Worm (Caenorhabditis elegans) whole organism, L4 larva: ENCODE data around the gene F59A6.2.

Source experiments
- T26A8.4 ChIP-seq: fragments of 200-800 bp; sonication (Bioruptor generic); IDR thresholded peaks from 2 replicates; pipeline ENCODE4 v1.3.6; 2022; ENCODE audit warnings: missing genetic modification characterization, missing compliant biosample characterization
- Y105C5A.15 ChIP-seq: fragments of 200-800 bp; sonication (Bioruptor generic); IDR thresholded peaks from 2 replicates; pipeline ENCODE4 v1.3.6; 2022; ENCODE audit warnings: missing genetic modification characterization, missing compliant biosample characterization
- Y48G9A.11 ChIP-seq: fragments of 200-800 bp; sonication (Bioruptor generic); IDR thresholded peaks from 2 replicates; pipeline ENCODE4 v1.3.6; 2022; ENCODE audit warnings: missing genetic modification reagents, missing genetic modification characterization, missing compliant biosample characterization
- Y75B8A.6 ChIP-seq: fragments of 200-800 bp; sonication (Bioruptor generic); IDR thresholded peaks from 2 replicates; pipeline ENCODE4 v1.3.6; 2022; ENCODE audit warnings: missing genetic modification reagents, missing genetic modification characterization, missing compliant biosample characterization
- ZK337.2 ChIP-seq: fragments of 200-800 bp; sonication (Bioruptor generic); IDR thresholded peaks from 2 replicates; pipeline ENCODE4 v1.3.6; 2022; ENCODE audit warnings: missing genetic modification reagents, missing genetic modification characterization, missing compliant biosample characterization
- ZK546.5 ChIP-seq, 2 experiments: sonication (generic microtip); optimal IDR thresholded peaks; 2 replicates each; lab custom pipeline; 2017; ENCODE audit warnings: missing biosample characterization in 2 of 2, missing genetic modification characterization in 2 of 2
- ama-1 ChIP-seq: fragments of 150-350 bp; optimal IDR thresholded peaks from 2 replicates; lab custom pipeline; 2014; ENCODE audit warnings: inconsistent platforms, mixed read lengths
- arid-1 ChIP-seq: fragments of 200-800 bp; sonication (Bioruptor generic); conservative IDR thresholded peaks from 2 replicates; pipeline ENCODE4 v1.3.6; 2022; ENCODE audit warnings: missing genetic modification reagents, missing genetic modification characterization, missing compliant biosample characterization
- ceh-20 ChIP-seq: fragments of 200-800 bp; sonication (Bioruptor generic); IDR thresholded peaks from 2 replicates; pipeline ENCODE4 v1.3.6; 2022; ENCODE audit warnings: missing genetic modification reagents, missing genetic modification characterization, missing compliant biosample characterization
- ceh-28 ChIP-seq: fragments of 150-350 bp; optimal IDR thresholded peaks from 2 replicates; lab custom pipeline; 2014; ENCODE audit warnings: missing biosample characterization, missing genetic modification reagents, missing genetic modification characterization
- ceh-62 ChIP-seq: sonication (generic microtip); optimal IDR thresholded peaks from 2 replicates; lab custom pipeline; 2017; ENCODE audit warnings: missing biosample characterization, missing genetic modification characterization
- daf-16 ChIP-seq, 3 experiments: sonication (generic microtip); optimal IDR thresholded peaks; 2 replicates each; lab custom pipeline; 2016 to 2017; ENCODE audit warnings: missing genetic modification characterization in 3 of 3, missing genetic modification reagents in 3 of 3, mild to moderate bottlenecking in 2 of 3, missing compliant biosample characterization in 2 of 3, missing biosample characterization in 1 of 3, moderate library complexity in 1 of 3
- dpl-1 ChIP-seq: fragments of 150-350 bp; optimal IDR thresholded peaks from 2 replicates; lab custom pipeline; 2014; ENCODE audit warnings: missing biosample characterization, missing genetic modification reagents, missing genetic modification characterization
- duxl-1 ChIP-seq: sonication (generic microtip); optimal IDR thresholded peaks from 2 replicates; lab custom pipeline; 2016; ENCODE audit warnings: mild to moderate bottlenecking, missing genetic modification characterization, moderate library complexity, missing compliant biosample characterization; ENCODE audit not compliant: poor library complexity
- egl-43 ChIP-seq: fragments of 200-800 bp; sonication (Bioruptor generic); IDR thresholded peaks from 2 replicates; pipeline ENCODE4 v1.3.6; 2022; ENCODE audit warnings: missing genetic modification reagents, missing genetic modification characterization, missing compliant biosample characterization
- hif-1 ChIP-seq, 2 experiments: sonication (generic microtip); optimal IDR thresholded peaks; 2 replicates each; lab custom pipeline; 2016 to 2017; ENCODE audit warnings: missing compliant biosample characterization in 2 of 2, missing genetic modification characterization in 2 of 2, missing genetic modification reagents in 2 of 2, missing genotype in 2 of 2, mild to moderate bottlenecking in 1 of 2
- hlh-11 ChIP-seq: fragments of 200-800 bp; sonication (Bioruptor generic); optimal IDR thresholded peaks from 2 replicates; lab custom pipeline; 2018; ENCODE audit warnings: mild to moderate bottlenecking, missing genetic modification characterization, missing compliant biosample characterization
- hlh-30 ChIP-seq: sonication (generic microtip); optimal IDR thresholded peaks from 2 replicates; lab custom pipeline; 2017; ENCODE audit warnings: antibody characterized with exemption, mild to moderate bottlenecking, missing genetic modification characterization, missing compliant biosample characterization; ENCODE audit not compliant: insufficient read depth
- jun-1 ChIP-seq: fragments of 150-350 bp; optimal IDR thresholded peaks from 2 replicates; lab custom pipeline; 2014; ENCODE audit warnings: missing biosample characterization, missing genetic modification reagents, missing genetic modification characterization
- lin-29 ChIP-seq: fragments of 200-800 bp; sonication (Bioruptor generic); IDR thresholded peaks from 2 replicates; pipeline ENCODE4 v1.3.6; 2022; ENCODE audit warnings: missing genetic modification reagents, missing genetic modification characterization, missing compliant biosample characterization
- lir-3 ChIP-seq: sonication (generic microtip); optimal IDR thresholded peaks from 2 replicates; lab custom pipeline; 2016; ENCODE audit warnings: mild to moderate bottlenecking, missing genetic modification characterization, missing compliant biosample characterization
- lsy-2 ChIP-seq, 2 experiments: fragments of 150-350 bp in 1 of 2; sonication (generic microtip) in 1 of 2; optimal IDR thresholded peaks; 2 replicates each; lab custom pipeline; 2014 to 2017; ENCODE audit warnings: missing biosample characterization in 2 of 2, missing genetic modification characterization in 2 of 2
- madf-5 ChIP-seq, 2 experiments: fragments of 200-800 bp; sonication (Bioruptor generic); IDR thresholded peaks; 2 replicates each; pipeline ENCODE4 v1.3.6; 2022; ENCODE audit warnings: missing compliant biosample characterization in 2 of 2, missing genetic modification characterization in 2 of 2
- madf-9 ChIP-seq: fragments of 200-800 bp; sonication (Bioruptor generic); conservative IDR thresholded peaks from 2 replicates; pipeline ENCODE4 v1.3.6; 2022; ENCODE audit warnings: missing genetic modification reagents, missing genetic modification characterization, missing compliant biosample characterization
- mdt-29 ChIP-seq: fragments of 200-800 bp; sonication (Bioruptor generic); IDR thresholded peaks from 2 replicates; pipeline ENCODE4 v1.3.6; 2022; ENCODE audit warnings: missing genetic modification reagents, missing genetic modification characterization, missing compliant biosample characterization
- mxl-3 ChIP-seq: fragments of 200-800 bp; sonication (Bioruptor generic); optimal IDR thresholded peaks from 2 replicates; lab custom pipeline; 2018; ENCODE audit warnings: mild to moderate bottlenecking, missing genetic modification characterization, missing compliant biosample characterization
- nhr-10 ChIP-seq: fragments of 150-350 bp; optimal IDR thresholded peaks from 2 replicates; lab custom pipeline; 2014; ENCODE audit warnings: missing biosample characterization, missing genetic modification characterization
- nhr-102 ChIP-seq: sonication (generic microtip); optimal IDR thresholded peaks from 2 replicates; lab custom pipeline; 2016; ENCODE audit warnings: mild to moderate bottlenecking, missing genetic modification characterization, moderate library complexity, missing compliant biosample characterization
- nhr-11 ChIP-seq: fragments of 150-350 bp; optimal IDR thresholded peaks from 2 replicates; lab custom pipeline; 2014; ENCODE audit warnings: missing biosample characterization, missing genetic modification characterization
- nhr-42 ChIP-seq: fragments of 200-800 bp; sonication (Bioruptor generic); IDR thresholded peaks from 2 replicates; pipeline ENCODE4 v1.3.6; 2022; ENCODE audit warnings: missing genetic modification characterization, missing compliant biosample characterization
- nhr-48 ChIP-seq: sonication (generic microtip); optimal IDR thresholded peaks from 2 replicates; lab custom pipeline; 2016; ENCODE audit warnings: mild to moderate bottlenecking, missing genetic modification characterization, missing compliant biosample characterization
- nhr-76 ChIP-seq: fragments of 150-350 bp; optimal IDR thresholded peaks from 2 replicates; lab custom pipeline; 2014; ENCODE audit warnings: missing biosample characterization, missing genetic modification characterization
- saeg-2 ChIP-seq: fragments of 200-800 bp; sonication (Bioruptor generic); IDR thresholded peaks from 2 replicates; pipeline ENCODE4 v1.3.6; 2022; ENCODE audit warnings: missing genetic modification reagents, missing genetic modification characterization, missing compliant biosample characterization
- snpc-1.2 ChIP-seq: fragments of 200-800 bp; sonication (Bioruptor generic); IDR thresholded peaks from 2 replicates; pipeline ENCODE4 v1.3.6; 2022; ENCODE audit warnings: missing genetic modification reagents, missing genetic modification characterization, missing compliant biosample characterization
- spr-3 ChIP-seq: fragments of 200-800 bp; sonication (Bioruptor generic); optimal IDR thresholded peaks from 2 replicates; lab custom pipeline; 2018; ENCODE audit warnings: mild to moderate bottlenecking, missing genetic modification characterization, missing compliant biosample characterization
- tag-97 ChIP-seq: fragments of 200-800 bp; sonication (Bioruptor generic); IDR thresholded peaks from 2 replicates; pipeline ENCODE4 v1.3.6; 2022; ENCODE audit warnings: missing genetic modification characterization, missing compliant biosample characterization
- unc-62 ChIP-seq, 3 experiments: fragments of 150-350 bp in 1 of 3; sonication (generic microtip); optimal IDR thresholded peaks in 2 of 3; peaks in 1 of 3; 1 replicate in 1 of 3; 2 replicates in 2 of 3; lab custom pipeline; 2014 to 2017; ENCODE audit warnings: missing biosample characterization in 3 of 3, missing genetic modification characterization in 3 of 3, missing genetic modification reagents in 3 of 3, missing genotype in 1 of 3
- vab-7 ChIP-seq: fragments of 200-800 bp; sonication (Bioruptor generic); IDR thresholded peaks from 2 replicates; pipeline ENCODE4 v1.3.6; 2022; ENCODE audit warnings: missing genetic modification reagents, missing genetic modification characterization, missing compliant biosample characterization
- zip-11 ChIP-seq: fragments of 200-800 bp; sonication (Bioruptor generic); IDR thresholded peaks from 2 replicates; pipeline ENCODE4 v1.3.6; 2022; ENCODE audit warnings: missing genetic modification characterization, missing compliant biosample characterization
- ztf-11 ChIP-seq: fragments of 150-350 bp; optimal IDR thresholded peaks from 2 replicates; lab custom pipeline; 2014; ENCODE audit warnings: missing biosample characterization, missing genetic modification characterization
- ztf-7 ChIP-seq: fragments of 150-350 bp; optimal IDR thresholded peaks from 2 replicates; lab custom pipeline; 2014; ENCODE audit warnings: missing biosample characterization, missing genetic modification characterization

The F59A6.2 gene

DNA sequence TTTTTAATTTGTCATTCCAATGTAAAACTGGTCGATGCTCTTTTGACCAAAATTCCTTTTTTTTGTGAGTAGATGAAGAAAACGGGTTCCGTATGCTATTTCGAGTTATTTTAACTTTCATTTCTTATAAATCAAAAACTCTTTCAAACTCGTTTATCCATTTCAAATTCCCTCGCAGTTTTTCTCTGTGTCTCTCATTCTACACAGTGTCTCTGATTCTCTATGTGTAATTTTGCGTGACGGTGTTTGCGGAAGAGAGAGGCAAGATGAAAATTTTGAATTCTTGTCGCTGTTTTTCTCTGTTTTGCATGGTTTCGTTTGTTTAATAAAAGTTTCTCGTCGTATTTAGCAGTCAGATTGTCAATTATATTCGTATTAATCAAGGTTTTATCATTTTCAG lies 15.4 kb upstream of the F59A6.2 start, which contains the start of gene citk-2 (continued):
- TF ChIP-seq duxl-1 (peak; percentile 74), nhr-11 (tag; lab: Kevin White, UChicago) (peak; percentile 74), hif-1 (tag; optimal IDR thresholded peaks at IDR 0.05; lab: Kevin White, UChicago) (peak in 1 of 2 experiments; percentile 34)

- no peak for TF ChIP-seq nhr-48 (tag; lab: Kevin White, UChicago)
- TF ChIP-seq, all 104 proteins: peak for 0
Observed at ce11 chrII:5001866-5002265, 12.6 kb upstream of the F59A6.2 start.

ce11 chrII:5003660-5004059 lies 10.8 kb upstream of the F59A6.2 start, which contains the start of gene F59A6.10:
Gene F59A6.10, plus strand, starts transcription at chrII:5003960.
- TF ChIP-seq duxl-1 (no peak), unc-62 (GFP tag; optimal IDR thresholded peaks at IDR 0.05 in 1 of 2; lab: Kevin White, UChicago) (no peak), unc-62 (tag; optimal IDR thresholded peaks at IDR 0.05; lab: Kevin White, UChicago) (no peak), hlh-11 (tag; lab: Kevin White, UChicago) (no peak), ceh-28 (tag; lab: Kevin White, UChicago) (no peak)

- TF ChIP-seq nhr-10 (tag; lab: Kevin White, UChicago), result no peak
- no peak for TF ChIP-seq ceh-20
- no peak for TF ChIP-seq zip-11 (GFP tag; lab: Robert Waterston, UW)
- no peak for TF ChIP-seq hlh-30 (tag; lab: Kevin White, UChicago)
- TF ChIP-seq saeg-2 (GFP tag; lab: Robert Waterston, UW), result no peak
- no peak for TF ChIP-seq ZK337.2 (GFP tag; lab: Robert Waterston, UW)
- no peak for TF ChIP-seq madf-9 (GFP tag; lab: Robert Waterston, UW)
- TF ChIP-seq ztf-11 (tag; lab: Kevin White, UChicago), result no peak
- TF ChIP-seq lsy-2 (tag; optimal IDR thresholded peaks at IDR 0.05; lab: Kevin White, UChicago), result no peak
- TF ChIP-seq Y75B8A.6 (GFP tag; lab: Robert Waterston, UW), result no peak
- no peak for TF ChIP-seq lin-29 (GFP tag; lab: Robert Waterston, UW)
- TF ChIP-seq egl-43 (GFP tag; lab: Robert Waterston, UW), result no peak
- no peak for TF ChIP-seq vab-7 (GFP tag; lab: Robert Waterston, UW)
- TF ChIP-seq mxl-3, result no peak
- no peak for TF ChIP-seq ztf-7
- TF ChIP-seq dpl-1, result no peak
- no peak for TF ChIP-seq ama-1 (lab: Kevin White, UChicago)
- no peak for TF ChIP-seq Y105C5A.15 (GFP tag; lab: Robert Waterston, UW)
Observed at ce11 chrII:5004781-5005180, 9.7 kb upstream of the F59A6.2 start, which contains the start of gene F59A6.4. Gene F59A6.4, plus strand, starts transcription at chrII:5005081.

DNA sequence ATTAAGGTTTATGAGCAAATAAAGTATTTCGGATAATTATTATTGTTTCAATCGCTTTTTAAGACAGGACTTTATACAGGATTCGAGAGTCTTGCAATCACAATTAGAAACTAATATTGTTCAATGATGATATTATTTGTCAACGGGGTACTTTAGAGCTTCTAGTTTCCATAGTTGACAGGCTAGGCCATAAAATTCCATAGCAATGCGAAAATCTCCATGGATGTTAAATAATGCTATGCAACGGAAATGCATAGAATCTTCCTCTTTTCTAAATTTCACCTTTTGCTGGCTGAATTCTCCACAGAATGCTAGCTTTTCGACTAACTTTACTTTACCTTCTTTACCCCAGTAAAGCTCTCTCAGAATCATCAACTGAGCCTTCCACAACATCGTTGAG lies 6.5 kb upstream of the F59A6.2 start, which contains the start of gene F59A6.3:
Gene F59A6.3, plus strand, starts transcription at position 301 of the 400 bp plus-strand sequence.
- no peak for TF ChIP-seq egl-43 (GFP tag; lab: Robert Waterston, UW)
- no peak for TF ChIP-seq spr-3 (GFP tag; lab: Kevin White, UChicago)
- no peak for TF ChIP-seq lir-3 (tag; lab: Kevin White, UChicago)
- no peak for TF ChIP-seq nhr-102 (tag; lab: Kevin White, UChicago)
- TF ChIP-seq unc-62 (GFP tag; optimal IDR thresholded peaks at IDR 0.05 in 1 of 2; lab: Kevin White, UChicago), result no peak
- TF ChIP-seq unc-62 (tag; optimal IDR thresholded peaks at IDR 0.05; lab: Kevin White, UChicago), result no peak
- no peak for TF ChIP-seq ceh-62 (tag; lab: Kevin White, UChicago)
- no peak for TF ChIP-seq T26A8.4
- TF ChIP-seq, all 104 proteins: peak for 0

DNA sequence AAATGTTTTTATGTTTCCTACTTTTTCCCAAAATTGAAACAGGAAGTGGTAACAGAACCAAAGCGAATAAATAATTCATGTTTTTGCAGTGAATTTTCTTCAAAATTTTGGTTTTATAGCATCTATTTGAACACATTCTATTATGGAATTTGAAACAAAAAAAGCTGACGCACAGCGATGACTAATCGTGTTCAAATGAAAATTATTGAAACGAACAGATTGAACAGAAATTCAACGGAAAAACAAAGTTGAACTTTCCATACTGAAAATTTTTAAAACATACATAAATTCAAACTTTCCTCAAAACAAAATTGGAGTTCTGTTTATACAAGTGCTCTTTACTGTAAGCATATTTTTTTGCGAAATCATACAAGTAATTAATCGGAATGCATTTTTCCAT lies 2.5 kb upstream of the F59A6.2 start, which contains the start of gene F59A6.12:
Gene F59A6.12, minus strand, starts transcription at position 101 of the 400 bp plus-strand sequence.
- TF ChIP-seq nhr-76 (tag; lab: Kevin White, UChicago), result no peak
- no peak for TF ChIP-seq hlh-11 (tag; lab: Kevin White, UChicago)
- TF ChIP-seq nhr-42 (GFP tag; lab: Robert Waterston, UW), result no peak
- no peak for TF ChIP-seq daf-16 (GFP tag; optimal IDR thresholded peaks at IDR 0.05; lab: Kevin White, UChicago)
- TF ChIP-seq daf-16 (tag; optimal IDR thresholded peaks at IDR 0.05; lab: Kevin White, UChicago), result no peak
- no peak for TF ChIP-seq tag-97 (GFP tag; lab: Robert Waterston, UW)
- no peak for TF ChIP-seq jun-1 (tag; lab: Kevin White, UChicago)
- no peak for TF ChIP-seq arid-1
- no peak for TF ChIP-seq madf-5 (GFP tag; IDR thresholded peaks at IDR 0.05; lab: Robert Waterston, UW)
- TF ChIP-seq duxl-1, result no peak
- no peak for TF ChIP-seq mxl-3
- no peak for TF ChIP-seq snpc-1.2 (GFP tag; lab: Robert Waterston, UW)
- TF ChIP-seq ZK546.5 (tag; optimal IDR thresholded peaks at IDR 0.05; lab: Kevin White, UChicago), result no peak
- TF ChIP-seq mdt-29 (GFP tag; lab: Robert Waterston, UW), result no peak
- TF ChIP-seq Y48G9A.11 (GFP tag; lab: Robert Waterston, UW), result no peak
- TF ChIP-seq Y105C5A.15 (GFP tag; lab: Robert Waterston, UW), result no peak
